Worm (Caenorhabditis elegans) whole organism, young adult: ENCODE data around the gene tgt-1.
A peak's percentile ranks its signal among the peaks of the same experiment; 100 is the strongest.

Source experiments
- B0261.1 ChIP-seq: sonication (generic microtip); optimal IDR thresholded peaks from 2 replicates; lab custom pipeline; 2016; ENCODE audit warnings: mild to moderate bottlenecking, missing genetic modification characterization, moderate library complexity, missing compliant biosample characterization
- C06A6.2 ChIP-seq: fragments of 200-800 bp; sonication (Bioruptor generic); conservative IDR thresholded peaks from 2 replicates; pipeline ENCODE4 v1.3.6; 2022; ENCODE audit warnings: missing genetic modification characterization, missing compliant biosample characterization
- F10E7.11 ChIP-seq: sonication (generic microtip); optimal IDR thresholded peaks from 2 replicates; lab custom pipeline; 2017; ENCODE audit warnings: mild to moderate bottlenecking, missing genetic modification characterization, moderate library complexity, missing compliant biosample characterization
- F22D6.2 ChIP-seq: sonication (generic microtip); optimal IDR thresholded peaks from 2 replicates; lab custom pipeline; 2016; ENCODE audit warnings: mild to moderate bottlenecking, missing genetic modification characterization, missing compliant biosample characterization
- F23B12.7 ChIP-seq: sonication (generic microtip); optimal IDR thresholded peaks from 2 replicates; lab custom pipeline; 2017; ENCODE audit warnings: missing genetic modification characterization, mild to moderate bottlenecking, missing compliant biosample characterization, antibody characterized with exemption, moderate library complexity; ENCODE audit not compliant: insufficient read depth
- F33H1.4 ChIP-seq: fragments of 200-800 bp; sonication (Bioruptor generic); IDR thresholded peaks from 2 replicates; pipeline ENCODE4 v1.3.6; 2022; ENCODE audit warnings: missing genetic modification reagents, missing genetic modification characterization, missing compliant biosample characterization
- F37B4.10 ChIP-seq: fragments of 200-800 bp; sonication (Bioruptor generic); IDR thresholded peaks from 2 replicates; pipeline ENCODE4 v1.3.6; 2022; ENCODE audit warnings: missing genetic modification characterization, missing compliant biosample characterization
- F39B2.1 ChIP-seq: fragments of 200-800 bp; sonication (Bioruptor generic); IDR thresholded peaks from 2 replicates; pipeline ENCODE4 v1.3.6; 2022; ENCODE audit warnings: missing genetic modification reagents, missing genetic modification characterization, missing compliant biosample characterization
- F52B5.7 ChIP-seq: sonication (generic microtip); optimal IDR thresholded peaks from 2 replicates; lab custom pipeline; 2016; ENCODE audit warnings: mild to moderate bottlenecking, missing genetic modification characterization, missing compliant biosample characterization
- F57A8.1 ChIP-seq: fragments of 200-800 bp; sonication (Bioruptor generic); optimal IDR thresholded peaks from 2 replicates; lab custom pipeline; 2018; ENCODE audit warnings: mild to moderate bottlenecking, missing genetic modification characterization, moderate library complexity, missing compliant biosample characterization
- K12H6.12 ChIP-seq: fragments of 200-800 bp; sonication (Bioruptor generic); optimal IDR thresholded peaks from 2 replicates; lab custom pipeline; 2018; ENCODE audit warnings: mild to moderate bottlenecking, missing genetic modification characterization, missing compliant biosample characterization
- T07F8.4 ChIP-seq: sonication (generic microtip); optimal IDR thresholded peaks from 2 replicates; lab custom pipeline; 2016; ENCODE audit warnings: mild to moderate bottlenecking, missing genetic modification characterization, moderate library complexity, missing compliant biosample characterization
- T26A5.8 ChIP-seq: sonication (generic microtip); optimal IDR thresholded peaks from 2 replicates; lab custom pipeline; 2016; ENCODE audit warnings: missing genetic modification characterization, missing compliant biosample characterization
- Y53F4B.3 ChIP-seq: fragments of 200-800 bp; sonication (Bioruptor generic); IDR thresholded peaks from 2 replicates; pipeline ENCODE4 v1.3.6; 2022; ENCODE audit warnings: missing genetic modification reagents, missing genetic modification characterization, missing compliant biosample characterization
- Y67H2A.10 ChIP-seq: fragments of 200-800 bp; sonication (Bioruptor generic); conservative IDR thresholded peaks from 2 replicates; pipeline ENCODE4 v1.3.6; 2022; ENCODE audit warnings: missing genetic modification reagents, missing genetic modification characterization, missing compliant biosample characterization
- Y79H2A.3 ChIP-seq: fragments of 200-800 bp; sonication (Bioruptor generic); conservative IDR thresholded peaks from 2 replicates; pipeline ENCODE4 v1.3.6; 2022; ENCODE audit warnings: missing genetic modification reagents, missing genetic modification characterization, missing compliant biosample characterization
- akir-1 ChIP-seq: fragments of 200-800 bp; sonication (Bioruptor generic); optimal IDR thresholded peaks from 2 replicates; lab custom pipeline; 2018; ENCODE audit warnings: mild to moderate bottlenecking, missing genetic modification characterization, moderate library complexity, missing compliant biosample characterization
- aptf-2 ChIP-seq: fragments of 200-800 bp; sonication (Bioruptor generic); conservative IDR thresholded peaks from 2 replicates; pipeline ENCODE4 v1.3.6; 2022; ENCODE audit warnings: missing genetic modification reagents, missing genetic modification characterization, missing compliant biosample characterization
- attf-5 ChIP-seq: fragments of 200-800 bp; sonication (Bioruptor generic); optimal IDR thresholded peaks from 2 replicates; lab custom pipeline; 2018; ENCODE audit warnings: mild to moderate bottlenecking, missing genetic modification characterization, missing compliant biosample characterization
- bed-2 ChIP-seq: fragments of 200-800 bp; sonication (Bioruptor generic); IDR thresholded peaks from 2 replicates; pipeline ENCODE4 v1.3.6; 2022; ENCODE audit warnings: missing genetic modification reagents, missing genetic modification characterization, missing compliant biosample characterization
- ccch-3 ChIP-seq: fragments of 200-800 bp; sonication (Bioruptor generic); optimal IDR thresholded peaks from 2 replicates; lab custom pipeline; 2018; ENCODE audit warnings: mild to moderate bottlenecking, missing genetic modification characterization, missing compliant biosample characterization
- cebp-2 ChIP-seq: fragments of 200-800 bp; sonication (Bioruptor generic); IDR thresholded peaks from 2 replicates; pipeline ENCODE4 v1.3.6; 2022; ENCODE audit warnings: missing genetic modification characterization, missing compliant biosample characterization
- ceh-27 ChIP-seq: fragments of 200-800 bp; sonication (Bioruptor generic); optimal IDR thresholded peaks from 2 replicates; lab custom pipeline; 2018; ENCODE audit warnings: mild to moderate bottlenecking, missing genetic modification characterization, moderate library complexity, missing compliant biosample characterization
- ceh-58 ChIP-seq: fragments of 200-800 bp; sonication (Bioruptor generic); IDR thresholded peaks from 2 replicates; pipeline ENCODE4 v1.3.6; 2022; ENCODE audit warnings: missing genetic modification characterization, missing compliant biosample characterization
- dox-1 ChIP-seq: fragments of 200-800 bp; sonication (Bioruptor generic); IDR thresholded peaks from 2 replicates; pipeline ENCODE4 v1.3.6; 2022; ENCODE audit warnings: missing genetic modification reagents, missing genetic modification characterization, missing compliant biosample characterization
- egrh-3 ChIP-seq: fragments of 200-800 bp; sonication (Bioruptor generic); IDR thresholded peaks from 2 replicates; pipeline ENCODE4 v1.3.6; 2022; ENCODE audit warnings: missing genetic modification reagents, missing genetic modification characterization, missing compliant biosample characterization
- ets-4 ChIP-seq: fragments of 200-800 bp; sonication (Bioruptor generic); optimal IDR thresholded peaks from 2 replicates; lab custom pipeline; 2018; ENCODE audit warnings: mild to moderate bottlenecking, missing genetic modification characterization, missing compliant biosample characterization
- gei-17 ChIP-seq: fragments of 200-800 bp; sonication (Bioruptor generic); optimal IDR thresholded peaks from 2 replicates; lab custom pipeline; 2018; ENCODE audit warnings: mild to moderate bottlenecking, missing genetic modification characterization, missing compliant biosample characterization
- him-1 ChIP-seq: sonication (generic microtip); optimal IDR thresholded peaks from 2 replicates; lab custom pipeline; 2016; ENCODE audit warnings: missing genotype, missing genetic modification reagents, missing genetic modification characterization, missing compliant biosample characterization
- lin-26 ChIP-seq: fragments of 200-800 bp; sonication (Bioruptor generic); IDR thresholded peaks from 2 replicates; pipeline ENCODE4 v1.3.6; 2022; ENCODE audit warnings: missing genetic modification reagents, missing genetic modification characterization, missing compliant biosample characterization
- lin-40 ChIP-seq: sonication (generic microtip); optimal IDR thresholded peaks from 2 replicates; lab custom pipeline; 2016; ENCODE audit warnings: missing genetic modification characterization, mild to moderate bottlenecking, missing compliant biosample characterization, missing genotype, missing genetic modification reagents
- lin-54 ChIP-seq: fragments of 200-800 bp; sonication (Bioruptor generic); optimal IDR thresholded peaks from 2 replicates; lab custom pipeline; 2018; ENCODE audit warnings: mild to moderate bottlenecking, missing genetic modification characterization, missing compliant biosample characterization
- lir-1 ChIP-seq: fragments of 200-800 bp; sonication (Bioruptor generic); conservative IDR thresholded peaks from 2 replicates; pipeline ENCODE4 v1.3.6; 2022; ENCODE audit warnings: missing genetic modification reagents, missing genetic modification characterization, missing compliant biosample characterization
- madf-3 ChIP-seq: fragments of 200-800 bp; sonication (Bioruptor generic); IDR thresholded peaks from 2 replicates; pipeline ENCODE4 v1.3.6; 2022; ENCODE audit warnings: missing genetic modification reagents, missing genetic modification characterization, missing compliant biosample characterization
- madf-6 ChIP-seq: fragments of 200-800 bp; sonication (Bioruptor generic); IDR thresholded peaks from 2 replicates; pipeline ENCODE4 v1.3.6; 2022; ENCODE audit warnings: missing genetic modification reagents, missing genetic modification characterization, missing compliant biosample characterization
- mxl-1 ChIP-seq: sonication (generic microtip); optimal IDR thresholded peaks from 2 replicates; lab custom pipeline; 2016; ENCODE audit warnings: missing genetic modification characterization, missing compliant biosample characterization
- nfyb-1 ChIP-seq: fragments of 200-800 bp; sonication (Bioruptor generic); IDR thresholded peaks from 2 replicates; pipeline ENCODE4 v1.3.6; 2022; ENCODE audit warnings: missing genetic modification reagents, missing genetic modification characterization, missing compliant biosample characterization
- nhr-27 ChIP-seq: fragments of 200-800 bp; sonication (Bioruptor generic); optimal IDR thresholded peaks from 2 replicates; lab custom pipeline; 2018; ENCODE audit warnings: mild to moderate bottlenecking, missing genetic modification characterization, moderate library complexity, missing compliant biosample characterization
- nhr-80 ChIP-seq: sonication (generic microtip); optimal IDR thresholded peaks from 2 replicates; lab custom pipeline; 2016; ENCODE audit warnings: missing genetic modification characterization, missing compliant biosample characterization
- rcor-1 ChIP-seq: fragments of 200-800 bp; sonication (Bioruptor generic); IDR thresholded peaks from 2 replicates; pipeline ENCODE4 v1.3.6; 2022; ENCODE audit warnings: missing genetic modification reagents, missing genetic modification characterization, missing compliant biosample characterization
- sdz-38 ChIP-seq: sonication (generic microtip); optimal IDR thresholded peaks from 2 replicates; lab custom pipeline; 2016; ENCODE audit warnings: missing genotype, missing genetic modification characterization, missing compliant biosample characterization
- sea-2 ChIP-seq: fragments of 200-800 bp; sonication (Bioruptor generic); IDR thresholded peaks from 2 replicates; pipeline ENCODE4 v1.3.6; 2022; ENCODE audit warnings: missing genetic modification characterization, missing compliant biosample characterization
- snpc-3.4 ChIP-seq: sonication (generic microtip); optimal IDR thresholded peaks from 2 replicates; lab custom pipeline; 2017; ENCODE audit warnings: missing genetic modification characterization, mild to moderate bottlenecking, missing compliant biosample characterization, antibody characterized with exemption, moderate library complexity, missing genotype, missing genetic modification reagents
- tbp1 ChIP-seq: fragments of 200-800 bp; sonication (Bioruptor generic); optimal IDR thresholded peaks from 2 replicates; lab custom pipeline; 2018; ENCODE audit warnings: mild to moderate bottlenecking, missing genetic modification characterization, missing compliant biosample characterization
- unc-62 ChIP-seq: fragments of 150-350 bp; optimal IDR thresholded peaks from 2 replicates; lab custom pipeline; 2014; ENCODE audit warnings: missing biosample characterization, missing genetic modification reagents, missing genetic modification characterization
- ztf-18 ChIP-seq: sonication (generic microtip); optimal IDR thresholded peaks from 2 replicates; lab custom pipeline; 2016; ENCODE audit warnings: missing genotype, mild to moderate bottlenecking, missing genetic modification characterization, missing compliant biosample characterization
- ztf-26 ChIP-seq: sonication (generic microtip); optimal IDR thresholded peaks from 2 replicates; lab custom pipeline; 2017; ENCODE audit warnings: missing genetic modification characterization, missing compliant biosample characterization
- ztf-28 ChIP-seq: fragments of 200-800 bp; sonication (Bioruptor generic); IDR thresholded peaks from 2 replicates; pipeline ENCODE4 v1.3.6; 2022; ENCODE audit warnings: missing genetic modification reagents, missing genetic modification characterization, missing compliant biosample characterization
- ztf-3 ChIP-seq: fragments of 200-800 bp; sonication (Bioruptor generic); optimal IDR thresholded peaks from 2 replicates; lab custom pipeline; 2018; ENCODE audit warnings: mild to moderate bottlenecking, missing genetic modification characterization, missing compliant biosample characterization

tgt-1 gene

ce11 chrIV:11961485-11962255 is 2.1 kb upstream of the tgt-1 start, which contains the start of gene ZK829.7 (continued):
- TF ChIP-seq akir-1 (GFP tag; lab: Kevin White, UChicago), result no peak
- no peak for TF ChIP-seq F52B5.7 (tag; lab: Kevin White, UChicago)
- 0 out of 2 replicates have a peak, but pooled peaks have one; percentile 38 for TF ChIP-seq lir-1 (GFP tag; lab: Robert Waterston, UW)
- TF ChIP-seq Y53F4B.3, result no peak
- TF ChIP-seq cebp-2 (GFP tag; lab: Robert Waterston, UW), result no peak
- TF ChIP-seq ztf-28, result no peak
- TF ChIP-seq bed-2 (GFP tag; lab: Robert Waterston, UW), result no peak
- peak; percentile 50 for TF ChIP-seq rcor-1 (GFP tag; lab: Robert Waterston, UW)
- TF ChIP-seq ceh-27 (GFP tag; lab: Kevin White, UChicago), result peak; percentile 55
- TF ChIP-seq sea-2 (GFP tag; lab: Robert Waterston, UW), result no peak
- no peak for TF ChIP-seq F57A8.1 (GFP tag; lab: Kevin White, UChicago)
- TF ChIP-seq lin-40, result peak; percentile 73
- no peak for TF ChIP-seq T07F8.4 (tag; lab: Kevin White, UChicago)
- no peak for TF ChIP-seq him-1
- no peak for TF ChIP-seq Y79H2A.3 (GFP tag; lab: Robert Waterston, UW)
- TF ChIP-seq nfyb-1 (GFP tag; lab: Robert Waterston, UW), result no peak
- TF ChIP-seq ztf-3 (GFP tag; lab: Kevin White, UChicago), result no peak
- peak; percentile 39 for TF ChIP-seq tbp1 (GFP tag; lab: Kevin White, UChicago)
- no peak for TF ChIP-seq ets-4 (GFP tag; lab: Kevin White, UChicago)
- peak; percentile 67 for TF ChIP-seq F33H1.4 (GFP tag; lab: Robert Waterston, UW)
- peak; percentile 83 for TF ChIP-seq madf-6 (GFP tag; lab: Robert Waterston, UW)
- TF ChIP-seq sdz-38, result no peak
- no peak for TF ChIP-seq Y67H2A.10 (GFP tag; lab: Robert Waterston, UW)
- no peak for TF ChIP-seq ccch-3 (GFP tag; lab: Kevin White, UChicago)
- no peak for TF ChIP-seq mxl-1 (tag; lab: Kevin White, UChicago)
- no peak for TF ChIP-seq gei-17 (GFP tag; lab: Kevin White, UChicago)
- TF ChIP-seq unc-62 (GFP tag; lab: Kevin White, UChicago), result no peak
- peak; percentile 18 for TF ChIP-seq F23B12.7
- no peak for TF ChIP-seq lin-26 (GFP tag; lab: Robert Waterston, UW)
- no peak for TF ChIP-seq F22D6.2
- TF ChIP-seq B0261.1 (tag; lab: Kevin White, UChicago), result no peak
- TF ChIP-seq F39B2.1 (GFP tag; lab: Robert Waterston, UW), result no peak
- no peak for TF ChIP-seq F37B4.10 (GFP tag; lab: Robert Waterston, UW)
- no peak for TF ChIP-seq nhr-27 (tag; lab: Kevin White, UChicago)
- TF ChIP-seq egrh-3 (GFP tag; lab: Robert Waterston, UW), result no peak
- TF ChIP-seq dox-1, result peak; percentile 66; the same call in 1 of the 2 replicates
- TF ChIP-seq snpc-3.4, result no peak
- no peak for TF ChIP-seq K12H6.12 (tag; lab: Kevin White, UChicago)
- peak; percentile 94 for TF ChIP-seq ztf-18 (tag; lab: Kevin White, UChicago)
- TF ChIP-seq ztf-26 (tag; lab: Kevin White, UChicago), result no peak
- TF ChIP-seq madf-3 (GFP tag; lab: Robert Waterston, UW), result no peak
- peak; percentile 96 for TF ChIP-seq lin-54
- TF ChIP-seq ceh-58 (GFP tag; lab: Robert Waterston, UW), result no peak
- no peak for TF ChIP-seq attf-5 (GFP tag; lab: Kevin White, UChicago)
- no peak for TF ChIP-seq T26A5.8 (tag; lab: Kevin White, UChicago)
- TF ChIP-seq F10E7.11, result no peak
- peak; percentile 5 for TF ChIP-seq nhr-80 (tag; lab: Kevin White, UChicago)
- TF ChIP-seq C06A6.2, result peak; percentile 31; the same call in 1 of the 2 replicates
- TF ChIP-seq aptf-2 (GFP tag; lab: Robert Waterston, UW), result no peak
